Fruit fly (Drosophila melanogaster) whole organism, embryonic: Measurements from ENCODE around the gene CG10431.
A peak's percentile ranks its signal among the peaks of the same experiment; 100 is the strongest.

ENCODE experiments used
- Abd-B ChIP-seq: fragments of 200-800 bp; sonication (Bioruptor generic); optimal IDR thresholded peaks from 2 replicates; lab custom pipeline; 2018; ENCODE audit warnings: missing biosample characterization, mild to moderate bottlenecking, missing genetic modification characterization, moderate library complexity
- Ada2b ChIP-seq: fragments of 200-800 bp; sonication (Bioruptor generic); IDR thresholded peaks from 2 replicates; pipeline ENCODE4 v1.3.6; 2022; ENCODE audit warnings: missing biosample characterization, missing genetic modification characterization
- B-H2 ChIP-seq: fragments of 200-800 bp; sonication (Bioruptor generic); optimal IDR thresholded peaks from 2 replicates; lab custom pipeline; 2018; ENCODE audit warnings: missing biosample characterization, mild to moderate bottlenecking, missing genetic modification characterization
- Bgb ChIP-seq: fragments of 200-800 bp; sonication (Bioruptor generic); IDR thresholded peaks from 2 replicates; pipeline ENCODE4 v1.3.6; 2022; ENCODE audit warnings: missing biosample characterization, missing genetic modification characterization; ENCODE audit not compliant: partially characterized antibody
- CG10267 ChIP-seq: fragments of 200-800 bp; sonication (Bioruptor generic); optimal IDR thresholded peaks from 2 replicates; lab custom pipeline; 2018; ENCODE audit warnings: missing biosample characterization, mild to moderate bottlenecking, missing genetic modification characterization, moderate library complexity
- CG10431 ChIP-seq: fragments of 200-800 bp; sonication (Bioruptor generic); optimal IDR thresholded peaks from 3 replicates; lab custom pipeline; 2018; ENCODE audit warnings: missing biosample characterization, mild to moderate bottlenecking, missing genetic modification characterization
- CG11456 ChIP-seq: fragments of 200-800 bp; sonication (Bioruptor generic); IDR thresholded peaks from 3 replicates; pipeline ENCODE4 v1.3.6; 2022; ENCODE audit warnings: missing biosample characterization, missing genetic modification characterization
- CG11560 ChIP-seq: fragments of 200-800 bp; sonication (Bioruptor generic); IDR thresholded peaks from 3 replicates; pipeline ENCODE4 v1.3.6; 2022; ENCODE audit warnings: missing biosample characterization, missing genetic modification characterization
- CG11696 ChIP-seq: fragments of 200-800 bp; sonication (Bioruptor generic); IDR thresholded peaks from 2 replicates; pipeline ENCODE4 v1.3.6; 2022; ENCODE audit warnings: missing biosample characterization, missing genetic modification characterization
- CG14667 ChIP-seq: fragments of 200-800 bp; sonication (Bioruptor generic); IDR thresholded peaks from 2 replicates; pipeline ENCODE4 v1.3.6; 2022; ENCODE audit warnings: missing biosample characterization, missing genetic modification characterization
- CG1792 ChIP-seq: fragments of 200-800 bp; sonication (Bioruptor generic); optimal IDR thresholded peaks from 2 replicates; lab custom pipeline; 2016; ENCODE audit warnings: missing biosample characterization, missing genetic modification characterization
- CG18599 ChIP-seq: fragments of 200-800 bp; sonication (Bioruptor generic); optimal IDR thresholded peaks from 3 replicates; lab custom pipeline; 2017; ENCODE audit warnings: missing biosample characterization, missing genetic modification characterization, mild to moderate bottlenecking, moderate library complexity, missing genetic modification reagents
- CG2712 ChIP-seq: fragments of 200-800 bp; optimal IDR thresholded peaks from 3 replicates; lab custom pipeline; 2019; ENCODE audit warnings: missing biosample characterization, mild to moderate bottlenecking, missing genetic modification characterization, moderate library complexity
- CG30431 ChIP-seq: fragments of 200-800 bp; sonication (Bioruptor generic); optimal IDR thresholded peaks from 2 replicates; lab custom pipeline; 2017; ENCODE audit warnings: missing biosample characterization, missing genetic modification characterization
- CG31388 ChIP-seq: fragments of 200-800 bp; sonication (Bioruptor generic); optimal IDR thresholded peaks from 2 replicates; lab custom pipeline; 2016; ENCODE audit warnings: missing biosample characterization, missing genetic modification characterization
- CG4707 ChIP-seq: fragments of 200-800 bp; sonication (Bioruptor generic); optimal IDR thresholded peaks from 2 replicates; lab custom pipeline; 2018; ENCODE audit warnings: missing biosample characterization, mild to moderate bottlenecking, missing genetic modification characterization, moderate library complexity
- CG4820 ChIP-seq: fragments of 200-800 bp; sonication (Bioruptor generic); optimal IDR thresholded peaks from 3 replicates; lab custom pipeline; 2016; ENCODE audit warnings: missing biosample characterization, missing genetic modification characterization
- CG6689 ChIP-seq: fragments of 200-800 bp; sonication (Bioruptor generic); IDR thresholded peaks from 2 replicates; pipeline ENCODE4 v1.3.6; 2022; ENCODE audit warnings: missing biosample characterization, missing genetic modification characterization
- CG7556 ChIP-seq: fragments of 200-800 bp; sonication (Bioruptor generic); optimal IDR thresholded peaks from 2 replicates; lab custom pipeline; 2017; ENCODE audit warnings: missing biosample characterization, mild to moderate bottlenecking, missing genetic modification characterization
- CG7745 ChIP-seq: fragments of 200-800 bp; sonication (Bioruptor generic); optimal IDR thresholded peaks from 2 replicates; lab custom pipeline; 2018; ENCODE audit warnings: missing biosample characterization, mild to moderate bottlenecking, missing genetic modification characterization, moderate library complexity
- CG9876 ChIP-seq: fragments of 200-800 bp; sonication (Bioruptor generic); optimal IDR thresholded peaks from 2 replicates; lab custom pipeline; 2016; ENCODE audit warnings: missing biosample characterization, missing genetic modification characterization
- Doc3 ChIP-seq: fragments of 200-800 bp; sonication (Bioruptor generic); IDR thresholded peaks from 3 replicates; pipeline ENCODE4 v1.3.6; 2022; ENCODE audit warnings: missing biosample characterization, missing genetic modification characterization; ENCODE audit not compliant: partially characterized antibody
- E2f1 ChIP-seq: fragments of 200-800 bp; sonication (Bioruptor generic); IDR thresholded peaks from 2 replicates; pipeline ENCODE4 v1.3.6; 2022; ENCODE audit warnings: missing biosample characterization, missing genetic modification characterization
- Gug ChIP-seq: fragments of 200-800 bp; sonication (Bioruptor generic); IDR thresholded peaks from 4 replicates; pipeline ENCODE4 v1.3.6; 2022; ENCODE audit warnings: missing biosample characterization, missing genetic modification characterization
- HLH54F ChIP-seq: fragments of 200-800 bp; sonication (Bioruptor generic); optimal IDR thresholded peaks from 3 replicates; lab custom pipeline; 2016; ENCODE audit warnings: missing biosample characterization, missing genetic modification characterization
- Hey ChIP-seq: fragments of 200-800 bp; sonication (Bioruptor generic); optimal IDR thresholded peaks from 3 replicates; lab custom pipeline; 2018; ENCODE audit warnings: missing biosample characterization, mild to moderate bottlenecking, missing genetic modification characterization
- MTF-1 ChIP-seq: fragments of 200-800 bp; sonication (Bioruptor generic); optimal IDR thresholded peaks from 2 replicates; lab custom pipeline; 2018; ENCODE audit warnings: missing biosample characterization, mild to moderate bottlenecking, missing genetic modification characterization, borderline replicate concordance
- Nf-YB ChIP-seq: fragments of 200-800 bp; sonication (Bioruptor generic); optimal IDR thresholded peaks from 3 replicates; lab custom pipeline; 2019; ENCODE audit warnings: missing biosample characterization, mild to moderate bottlenecking, missing genetic modification characterization, moderate library complexity
- Optix ChIP-seq: fragments of 200-800 bp; sonication (Bioruptor generic); IDR thresholded peaks from 3 replicates; pipeline ENCODE4 v1.3.6; 2022; ENCODE audit warnings: missing biosample characterization, missing genetic modification characterization
- Ravus ChIP-seq: fragments of 200-800 bp; sonication (Bioruptor generic); IDR thresholded peaks from 2 replicates; pipeline ENCODE4 v1.3.6; 2022; ENCODE audit warnings: missing biosample characterization, missing genetic modification characterization
- Xbp1 ChIP-seq: fragments of 200-800 bp; sonication (Bioruptor generic); optimal IDR thresholded peaks from 3 replicates; lab custom pipeline; 2016; ENCODE audit warnings: missing biosample characterization, mild to moderate bottlenecking, missing genetic modification characterization
- bbx ChIP-seq: fragments of 200-800 bp; sonication (Bioruptor generic); IDR thresholded peaks from 2 replicates; pipeline ENCODE4 v1.3.6; 2022; ENCODE audit warnings: missing biosample characterization, missing genetic modification characterization; ENCODE audit not compliant: partially characterized antibody
- bsh ChIP-seq, 2 experiments: fragments of 200-800 bp; sonication (Bioruptor generic); optimal IDR thresholded peaks; 2 replicates each; lab custom pipeline; 2017 to 2018; ENCODE audit warnings: mild to moderate bottlenecking in 2 of 2, missing biosample characterization in 2 of 2, missing genetic modification characterization in 2 of 2, moderate library complexity in 1 of 2
- btn ChIP-seq: fragments of 200-800 bp; sonication (Bioruptor generic); optimal IDR thresholded peaks from 2 replicates; lab custom pipeline; 2016; ENCODE audit warnings: missing biosample characterization, missing genetic modification characterization
- cad ChIP-seq: fragments of >200 bp; optimal IDR thresholded peaks from 2 replicates; lab custom pipeline; 2017; ENCODE audit warnings: missing biosample characterization, missing genetic modification characterization
- cg ChIP-seq: fragments of 200-800 bp; sonication (Bioruptor generic); optimal IDR thresholded peaks from 3 replicates; lab custom pipeline; 2019; ENCODE audit warnings: missing biosample characterization, mild to moderate bottlenecking, missing genetic modification characterization, moderate library complexity
- corto ChIP-seq: fragments of 200-800 bp; sonication (Bioruptor generic); optimal IDR thresholded peaks from 2 replicates; lab custom pipeline; 2016; ENCODE audit warnings: missing biosample characterization, mild to moderate bottlenecking, missing genetic modification characterization, moderate library complexity
- disco-r ChIP-seq: fragments of 200-800 bp; sonication (Bioruptor generic); optimal IDR thresholded peaks from 2 replicates; lab custom pipeline; 2016; ENCODE audit warnings: missing biosample characterization, missing genetic modification characterization
- dm ChIP-seq: fragments of 200-800 bp; sonication (Bioruptor generic); optimal IDR thresholded peaks from 3 replicates; lab custom pipeline; 2016; ENCODE audit warnings: missing biosample characterization, missing genetic modification characterization
- ham ChIP-seq: fragments of 200-800 bp; sonication (Bioruptor generic); IDR thresholded peaks from 2 replicates; pipeline ENCODE4 v1.3.6; 2022; ENCODE audit warnings: missing biosample characterization, missing genetic modification characterization
- hth ChIP-seq: fragments of >200 bp; optimal IDR thresholded peaks from 2 replicates; lab custom pipeline; 2017; ENCODE audit warnings: inconsistent platforms
- inv ChIP-seq: fragments of 200-800 bp; sonication (Bioruptor generic); IDR thresholded peaks from 2 replicates; pipeline ENCODE4 v1.3.6; 2022; ENCODE audit warnings: missing biosample characterization, missing genetic modification characterization; ENCODE audit not compliant: partially characterized antibody
- jigr1 ChIP-seq: fragments of 200-800 bp; sonication (Bioruptor generic); IDR thresholded peaks from 3 replicates; pipeline ENCODE4 v1.3.6; 2022; ENCODE audit warnings: missing biosample characterization, missing genetic modification characterization
- klu ChIP-seq: fragments of 200-800 bp; sonication (Bioruptor generic); IDR thresholded peaks from 2 replicates; pipeline ENCODE4 v1.3.6; 2022; ENCODE audit warnings: missing biosample characterization, missing genetic modification characterization
- kni ChIP-seq: fragments of 200-800 bp; sonication (Bioruptor generic); optimal IDR thresholded peaks from 3 replicates; lab custom pipeline; 2017; ENCODE audit warnings: mild to moderate bottlenecking, missing biosample characterization, missing genetic modification reagents, missing genetic modification characterization
- mirr ChIP-seq: fragments of 200-800 bp; sonication (Bioruptor generic); optimal IDR thresholded peaks from 3 replicates; lab custom pipeline; 2018; ENCODE audit warnings: missing biosample characterization, mild to moderate bottlenecking, missing genetic modification characterization
- psq ChIP-seq: fragments of 200-800 bp; sonication (Bioruptor generic); optimal IDR thresholded peaks from 2 replicates; lab custom pipeline; 2017; ENCODE audit warnings: missing biosample characterization, missing genetic modification characterization
- stc ChIP-seq: fragments of 200-800 bp; sonication (Bioruptor generic); IDR thresholded peaks from 2 replicates; pipeline ENCODE4 v1.3.6; 2022; ENCODE audit warnings: missing biosample characterization, missing genetic modification characterization
- toy ChIP-seq: fragments of 200-800 bp; sonication (Bioruptor generic); IDR thresholded peaks from 2 replicates; pipeline ENCODE4 v1.3.6; 2022; ENCODE audit warnings: missing biosample characterization, missing genetic modification characterization
- trh ChIP-seq: fragments of 200-800 bp; sonication (Bioruptor generic); optimal IDR thresholded peaks from 2 replicates; lab custom pipeline; 2016; ENCODE audit warnings: missing biosample characterization, missing genetic modification characterization

CG10431 gene

DNA sequence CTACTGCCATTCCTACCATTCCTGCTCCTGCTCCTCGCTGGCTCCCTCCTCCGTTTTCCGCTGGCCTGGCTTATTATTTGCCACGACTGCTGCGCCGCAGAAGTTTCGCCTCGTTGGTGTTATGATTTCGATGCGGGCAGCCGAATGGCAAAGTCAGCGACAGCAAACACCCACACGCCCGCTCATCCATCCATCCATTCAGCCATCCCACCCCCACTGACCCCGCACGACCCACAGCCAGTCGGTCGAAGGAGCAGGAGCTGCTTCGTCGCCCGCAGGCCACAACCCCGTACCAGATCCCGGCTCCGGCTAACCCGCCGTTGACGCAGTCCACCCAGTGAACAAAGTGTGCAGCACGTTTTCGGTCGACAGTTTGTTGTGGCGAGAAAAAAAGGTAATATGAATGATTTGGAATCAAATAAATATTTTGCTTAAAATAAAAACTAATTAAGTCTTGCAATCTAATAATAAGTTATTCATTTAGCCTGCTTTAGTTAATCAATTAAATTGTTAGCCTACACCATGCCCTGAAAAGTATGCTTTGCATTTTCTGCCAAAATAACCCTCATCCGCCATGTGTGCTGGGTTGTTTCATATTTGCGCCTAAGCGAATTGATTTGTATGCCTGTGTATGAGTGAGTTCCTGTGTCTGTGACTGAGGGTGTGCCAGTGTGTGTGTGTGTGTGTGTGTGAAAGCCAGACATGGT is 52.1 kb downstream of the CG10431 start (continued):
- TF ChIP-seq CG7745 (tag; lab: Kevin White, UChicago) (no peak), kni (GFP tag; lab: Kevin White, UChicago) (no peak), CG4820 (GFP tag; lab: Kevin White, UChicago) (no peak), CG11560 (tag; lab: Robert Waterston, UW) (no peak), CG10267 (tag; lab: Kevin White, UChicago) (peak; percentile 40), jigr1 (GFP tag; lab: Robert Waterston, UW) (no peak), Abd-B (GFP tag; lab: Kevin White, UChicago) (no peak), HLH54F (peak; percentile 52), stc (GFP tag; lab: Robert Waterston, UW) (peak; percentile 22; the same call in 1 of the 2 replicates), MTF-1 (GFP tag; lab: Kevin White, UChicago) (no peak), ham (no peak), Doc3 (no peak), dm (GFP tag; lab: Kevin White, UChicago) (no peak), Ravus (no peak), hth (lab: Kevin White, UChicago) (no peak), Ada2b (GFP tag; lab: Robert Waterston, UW) (no peak), disco-r (GFP tag; lab: Kevin White, UChicago) (no peak), Hey (tag; lab: Kevin White, UChicago) (no peak), bsh (GFP tag; optimal IDR thresholded peaks at IDR 0.05; lab: Kevin White, UChicago) (peak in 1 of 2 experiments; percentile 28), Xbp1 (peak; percentile 35), B-H2 (GFP tag; lab: Kevin White, UChicago) (peak; percentile 70), CG4707 (GFP tag; lab: Kevin White, UChicago) (no peak), btn (GFP tag; lab: Kevin White, UChicago) (no peak), CG2712 (peak; percentile 55), cg (peak; percentile 28), inv (GFP tag; lab: Robert Waterston, UW) (no peak), Optix (no peak; the same call in 2 of the 3 replicates), CG7556 (GFP tag; lab: Kevin White, UChicago) (peak; percentile 88), Bgb (no peak), bbx (GFP tag; lab: Robert Waterston, UW) (no peak), mirr (GFP tag; lab: Kevin White, UChicago) (no peak), Gug (GFP tag; lab: Robert Waterston, UW) (peak; percentile 9; the same call in 1 of the 4 replicates), psq (GFP tag; lab: Kevin White, UChicago) (no peak), CG9876 (GFP tag; lab: Kevin White, UChicago) (no peak), Nf-YB (GFP tag; lab: Kevin White, UChicago) (peak; percentile 14), CG18599 (peak; percentile 92), trh (GFP tag; lab: Kevin White, UChicago) (no peak), CG6689 (no peak; the same call in 1 of the 2 replicates), toy (GFP tag; lab: Robert Waterston, UW) (no peak), CG1792 (no peak), cad (GFP tag; lab: Kevin White, UChicago) (no peak), CG31388 (no peak), CG14667 (GFP tag; lab: Robert Waterston, UW) (no peak), E2f1 (GFP tag; lab: Robert Waterston, UW) (no peak), corto (no peak), klu (GFP tag; lab: Robert Waterston, UW) (no peak), CG30431 (GFP tag; lab: Kevin White, UChicago) (no peak), CG11696 (GFP tag; lab: Robert Waterston, UW) (peak; percentile 23; the same call in 1 of the 2 replicates), CG10431 (GFP tag; lab: Kevin White, UChicago) (no peak), CG11456 (GFP tag; lab: Robert Waterston, UW) (no peak)
